Fruit fly (Drosophila melanogaster) whole organism, embryonic: ENCODE data around the gene CG32379.

Experiments
- ATbp ChIP-seq: fragments of 200-800 bp; sonication (Bioruptor generic); optimal IDR thresholded peaks from 2 replicates; lab custom pipeline; 2017; ENCODE audit warnings: missing biosample characterization, mild to moderate bottlenecking, missing genetic modification characterization, missing genetic modification reagents
- Bgb ChIP-seq: fragments of 200-800 bp; sonication (Bioruptor generic); IDR thresholded peaks from 2 replicates; pipeline ENCODE4 v1.3.6; 2022; ENCODE audit warnings: missing biosample characterization, missing genetic modification characterization; ENCODE audit not compliant: partially characterized antibody
- CG12219 ChIP-seq: fragments of 200-800 bp; sonication (Bioruptor generic); optimal IDR thresholded peaks from 3 replicates; lab custom pipeline; 2018; ENCODE audit warnings: missing biosample characterization, mild to moderate bottlenecking, missing genetic modification characterization
- CG12299 ChIP-seq: fragments of 200-800 bp; sonication (Bioruptor generic); optimal IDR thresholded peaks from 2 replicates; lab custom pipeline; 2018; ENCODE audit warnings: missing biosample characterization, mild to moderate bottlenecking, missing genetic modification characterization
- CG12659 ChIP-seq: fragments of 200-800 bp; sonication (Bioruptor generic); optimal IDR thresholded peaks from 3 replicates; lab custom pipeline; 2017; ENCODE audit warnings: mild to moderate bottlenecking, missing biosample characterization, missing genetic modification reagents, missing genetic modification characterization
- CG13287 ChIP-seq: fragments of 200-800 bp; sonication (Bioruptor generic); IDR thresholded peaks from 2 replicates; pipeline ENCODE4 v1.3.6; 2022; ENCODE audit warnings: missing biosample characterization, missing genetic modification characterization; ENCODE audit not compliant: partially characterized antibody
- CG13296 ChIP-seq: fragments of 200-800 bp; sonication (Bioruptor generic); optimal IDR thresholded peaks from 3 replicates; lab custom pipeline; 2018; ENCODE audit warnings: missing biosample characterization, mild to moderate bottlenecking, missing genetic modification characterization
- CG14050 ChIP-seq: fragments of 200-800 bp; sonication (Bioruptor generic); IDR thresholded peaks from 3 replicates; pipeline ENCODE4 v1.3.6; 2022; ENCODE audit warnings: missing biosample characterization, missing genetic modification characterization
- CG16815 ChIP-seq: fragments of 200-800 bp; sonication (Bioruptor generic); optimal IDR thresholded peaks from 3 replicates; lab custom pipeline; 2017; ENCODE audit warnings: missing biosample characterization, mild to moderate bottlenecking, missing genetic modification characterization
- CG17802 ChIP-seq: fragments of 200-800 bp; sonication (Bioruptor generic); optimal IDR thresholded peaks from 2 replicates; lab custom pipeline; 2018; ENCODE audit warnings: missing biosample characterization, mild to moderate bottlenecking, missing genetic modification characterization, moderate library complexity
- CG31388 ChIP-seq: fragments of 200-800 bp; sonication (Bioruptor generic); optimal IDR thresholded peaks from 2 replicates; lab custom pipeline; 2016; ENCODE audit warnings: missing biosample characterization, missing genetic modification characterization
- CG3995 ChIP-seq: fragments of 200-800 bp; sonication (Bioruptor generic); optimal IDR thresholded peaks from 3 replicates; lab custom pipeline; 2016; ENCODE audit warnings: missing biosample characterization, missing genetic modification characterization
- CG4360 ChIP-seq: fragments of 200-800 bp; sonication (Bioruptor generic); IDR thresholded peaks from 2 replicates; pipeline ENCODE4 v1.3.6; 2022; ENCODE audit warnings: missing biosample characterization, missing genetic modification characterization
- CG4820 ChIP-seq: fragments of 200-800 bp; sonication (Bioruptor generic); optimal IDR thresholded peaks from 3 replicates; lab custom pipeline; 2016; ENCODE audit warnings: missing biosample characterization, missing genetic modification characterization
- CG6254 ChIP-seq: fragments of 200-800 bp; sonication (Bioruptor generic); optimal IDR thresholded peaks from 3 replicates; lab custom pipeline; 2017; ENCODE audit warnings: mild to moderate bottlenecking, missing biosample characterization, missing genetic modification reagents, missing genetic modification characterization
- CG6791 ChIP-seq: fragments of 200-800 bp; sonication (Bioruptor generic); IDR thresholded peaks from 3 replicates; pipeline ENCODE4 v1.3.6; 2022; ENCODE audit warnings: missing biosample characterization, missing genetic modification characterization; ENCODE audit not compliant: partially characterized antibody
- CG8089 ChIP-seq: fragments of 200-800 bp; sonication (Bioruptor generic); optimal IDR thresholded peaks from 3 replicates; lab custom pipeline; 2016; ENCODE audit warnings: missing biosample characterization, missing genetic modification characterization
- CG9609 ChIP-seq: fragments of 200-800 bp; sonication (Bioruptor generic); optimal IDR thresholded peaks from 3 replicates; lab custom pipeline; 2016; ENCODE audit warnings: missing biosample characterization, missing genetic modification characterization
- Doc2 ChIP-seq: fragments of 200-800 bp; sonication (Bioruptor generic); IDR thresholded peaks from 2 replicates; pipeline ENCODE4 v1.3.6; 2022; ENCODE audit warnings: missing biosample characterization, missing genetic modification characterization
- Gsc ChIP-seq: fragments of 200-800 bp; sonication (Bioruptor generic); IDR thresholded peaks from 2 replicates; pipeline ENCODE4 v1.3.6; 2022; ENCODE audit warnings: missing biosample characterization, missing genetic modification characterization
- H2.0 ChIP-seq: fragments of 200-800 bp; sonication (Bioruptor generic); IDR thresholded peaks from 2 replicates; pipeline ENCODE4 v1.3.6; 2022; ENCODE audit warnings: missing biosample characterization, missing genetic modification characterization
- Hr3 ChIP-seq: fragments of 200-800 bp; sonication (Bioruptor generic); optimal IDR thresholded peaks from 3 replicates; lab custom pipeline; 2016; ENCODE audit warnings: missing biosample characterization, missing genetic modification characterization
- MESR4 ChIP-seq: fragments of 200-800 bp; sonication (Bioruptor generic); optimal IDR thresholded peaks from 2 replicates; lab custom pipeline; 2018; ENCODE audit warnings: missing biosample characterization, mild to moderate bottlenecking, missing genetic modification characterization, moderate library complexity
- NFAT ChIP-seq: fragments of 200-800 bp; sonication (Bioruptor generic); IDR thresholded peaks from 2 replicates; pipeline ENCODE4 v1.3.6; 2022; ENCODE audit warnings: missing biosample characterization, missing genetic modification characterization
- Oli ChIP-seq: fragments of 200-800 bp; sonication (Bioruptor generic); optimal IDR thresholded peaks from 2 replicates; lab custom pipeline; 2018; ENCODE audit warnings: missing biosample characterization, mild to moderate bottlenecking, missing genetic modification characterization, moderate library complexity
- Opbp ChIP-seq: fragments of 200-800 bp; sonication (Bioruptor generic); IDR thresholded peaks from 3 replicates; pipeline ENCODE4 v1.3.6; 2022; ENCODE audit warnings: missing biosample characterization, missing genetic modification characterization; ENCODE audit not compliant: partially characterized antibody
- Spps ChIP-seq: fragments of 200-800 bp; sonication (Bioruptor generic); optimal IDR thresholded peaks from 2 replicates; lab custom pipeline; 2018; ENCODE audit warnings: missing biosample characterization, mild to moderate bottlenecking, missing genetic modification characterization
- amos ChIP-seq: fragments of 200-800 bp; sonication (Bioruptor generic); IDR thresholded peaks from 2 replicates; pipeline ENCODE4 v1.3.6; 2022; ENCODE audit warnings: missing biosample characterization, missing genetic modification characterization; ENCODE audit not compliant: partially characterized antibody
- cato ChIP-seq: fragments of 200-800 bp; sonication (Bioruptor generic); optimal IDR thresholded peaks from 2 replicates; lab custom pipeline; 2016; ENCODE audit warnings: missing biosample characterization, missing genetic modification characterization, borderline replicate concordance
- da ChIP-seq: fragments of 200-800 bp; sonication (Bioruptor generic); optimal IDR thresholded peaks from 2 replicates; lab custom pipeline; 2016; ENCODE audit warnings: missing biosample characterization, missing genetic modification characterization
- dimm ChIP-seq: fragments of 200-800 bp; sonication (Bioruptor generic); IDR thresholded peaks from 2 replicates; pipeline ENCODE4 v1.3.6; 2022; ENCODE audit warnings: missing biosample characterization, missing genetic modification characterization
- exex ChIP-seq: fragments of 200-800 bp; sonication (Bioruptor generic); optimal IDR thresholded peaks from 4 replicates; lab custom pipeline; 2018; ENCODE audit warnings: missing biosample characterization, mild to moderate bottlenecking, missing genetic modification characterization, moderate library complexity
- fd64A ChIP-seq: fragments of 200-800 bp; sonication (Bioruptor generic); optimal IDR thresholded peaks from 3 replicates; lab custom pipeline; 2018; ENCODE audit warnings: missing biosample characterization, mild to moderate bottlenecking, missing genetic modification characterization
- h ChIP-seq: fragments of >200 bp; optimal IDR thresholded peaks from 2 replicates; lab custom pipeline; 2017
- lilli ChIP-seq: fragments of 200-800 bp; sonication (Bioruptor generic); optimal IDR thresholded peaks from 3 replicates; lab custom pipeline; 2016; ENCODE audit warnings: missing biosample characterization, missing genetic modification characterization
- nau ChIP-seq: fragments of 200-800 bp; sonication (Bioruptor generic); optimal IDR thresholded peaks from 3 replicates; lab custom pipeline; 2017; ENCODE audit warnings: missing biosample characterization, mild to moderate bottlenecking, missing genetic modification characterization, missing genetic modification reagents
- odd ChIP-seq: fragments of 200-800 bp; sonication (Bioruptor generic); optimal IDR thresholded peaks from 2 replicates; lab custom pipeline; 2017; ENCODE audit warnings: missing biosample characterization, mild to moderate bottlenecking, missing genetic modification characterization
- org-1 ChIP-seq: fragments of 200-800 bp; sonication (Bioruptor generic); optimal IDR thresholded peaks from 2 replicates; lab custom pipeline; 2017; ENCODE audit warnings: missing biosample characterization, missing genetic modification characterization
- prd ChIP-seq, 3 experiments: fragments of >200 bp in 2 of 3; fragments of 200-800 bp in 1 of 3; sonication (Bioruptor generic) in 1 of 3; optimal IDR thresholded peaks in 2 of 3; IDR thresholded peaks in 1 of 3; 2 replicates in 2 of 3; 3 replicates in 1 of 3; pipeline versions ENCODE4 v1.3.6 to Lab custom; 2017 to 2022; ENCODE audit warnings: missing biosample characterization in 1 of 3, missing genetic modification characterization in 1 of 3
- ssp ChIP-seq: fragments of 200-800 bp; sonication (Bioruptor generic); IDR thresholded peaks from 2 replicates; pipeline ENCODE4 v1.3.6; 2022; ENCODE audit warnings: missing biosample characterization, missing genetic modification characterization

CG32379 gene

DNA sequence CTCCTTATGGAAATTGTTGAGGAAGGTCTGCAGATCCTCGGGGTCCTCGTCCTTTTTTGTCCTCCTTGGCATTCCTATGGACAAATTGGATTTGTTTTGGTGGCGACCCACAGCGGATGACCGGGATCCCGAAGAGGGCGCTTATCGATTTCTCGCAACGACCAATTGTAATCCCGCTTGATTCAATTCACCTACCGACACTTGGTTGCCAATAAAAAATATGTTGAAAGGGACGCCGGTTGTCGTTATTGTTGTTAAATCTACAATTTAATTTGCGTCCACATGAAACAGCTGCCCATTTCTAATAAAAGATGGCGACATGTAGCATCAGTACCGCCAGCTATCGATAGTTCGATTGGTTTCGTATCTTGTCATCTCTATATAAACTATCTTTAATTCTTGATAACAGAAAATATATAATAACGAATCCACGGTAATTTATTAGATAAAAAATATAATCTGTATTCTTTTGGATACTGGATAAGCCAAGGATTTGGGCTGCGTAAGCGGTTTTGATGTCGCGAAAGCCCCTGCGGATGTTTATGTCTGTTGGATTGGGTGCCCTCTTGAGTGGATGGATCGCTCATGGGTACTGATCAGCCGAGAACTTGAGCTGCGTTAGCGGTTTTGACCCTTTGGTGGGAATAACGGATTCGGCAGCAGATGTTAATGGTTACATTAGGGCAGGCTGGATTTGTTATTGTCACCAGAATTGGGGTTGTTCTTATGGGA lies 39.6 kb upstream of the CG32379 start, which contains the start of gene CTCF (continued):
- no peak for TF ChIP-seq fd64A
- TF ChIP-seq CG4360 (GFP tag; lab: Robert Waterston, UW) = no peak
- TF ChIP-seq exex (tag; lab: Kevin White, UChicago) = peak; percentile 74
- peak; percentile 68; the same call in 1 of the 3 replicates for TF ChIP-seq CG6791 (GFP tag; lab: Robert Waterston, UW)
- TF ChIP-seq MESR4 = peak; percentile 76
- TF ChIP-seq CG17802 (tag; lab: Kevin White, UChicago) = no peak
- TF ChIP-seq CG31388 (GFP tag; lab: Kevin White, UChicago) = no peak
- no peak for TF ChIP-seq org-1
- TF ChIP-seq NFAT (GFP tag; lab: Robert Waterston, UW) = peak; percentile 66
- no peak for TF ChIP-seq nau (GFP tag; lab: Kevin White, UChicago)
- TF ChIP-seq Opbp (GFP tag; lab: Robert Waterston, UW) = no peak; the same call in 1 of the 3 replicates
- peak; percentile 2 for TF ChIP-seq CG8089 (GFP tag; lab: Kevin White, UChicago)
- no peak for TF ChIP-seq CG16815 (GFP tag; lab: Kevin White, UChicago)
- peak; percentile 46 for TF ChIP-seq lilli (GFP tag; lab: Kevin White, UChicago)
- TF ChIP-seq CG12659 (GFP tag; lab: Kevin White, UChicago) = peak; percentile 77
- no peak for TF ChIP-seq CG14050 (GFP tag; lab: Robert Waterston, UW)
- TF ChIP-seq Spps (tag; lab: Kevin White, UChicago) = no peak
- TF ChIP-seq ssp = peak; percentile 49; the same call in 1 of the 2 replicates
- no peak for TF ChIP-seq odd (GFP tag; lab: Kevin White, UChicago)
- TF ChIP-seq h (lab: Kevin White, UChicago) = no peak
- no peak for TF ChIP-seq Doc2
- no peak for TF ChIP-seq cato (GFP tag; lab: Kevin White, UChicago)
- peak; percentile 40 for TF ChIP-seq CG9609 (GFP tag; lab: Kevin White, UChicago)
- TF ChIP-seq Gsc (GFP tag; lab: Robert Waterston, UW) = no peak
- TF ChIP-seq H2.0 = no peak
- TF ChIP-seq ATbp (GFP tag; lab: Kevin White, UChicago) = no peak
- TF ChIP-seq CG12219 (GFP tag; lab: Kevin White, UChicago) = no peak
- peak; percentile 37 for TF ChIP-seq CG13296
- no peak for TF ChIP-seq prd (optimal IDR thresholded peaks at IDR 0.05; lab: Kevin White, UChicago)
- peak; percentile 80 for TF ChIP-seq prd (GFP tag; IDR thresholded peaks at IDR 0.05; lab: Robert Waterston, UW)
- TF ChIP-seq da (GFP tag; lab: Kevin White, UChicago) = peak; percentile 21
- TF ChIP-seq CG6254 = no peak
- peak; percentile 94 for TF ChIP-seq CG13287
- TF ChIP-seq Oli (tag; lab: Kevin White, UChicago) = peak; percentile 32
- no peak for TF ChIP-seq CG12299 (tag; lab: Kevin White, UChicago)
- peak; percentile 73 for TF ChIP-seq Bgb (GFP tag; lab: Robert Waterston, UW)
- no peak for TF ChIP-seq CG3995 (GFP tag; lab: Kevin White, UChicago)
- peak; percentile 78 for TF ChIP-seq amos (GFP tag; lab: Robert Waterston, UW)
- TF ChIP-seq Hr3 = peak; percentile 13
- TF ChIP-seq CG4820 (GFP tag; lab: Kevin White, UChicago) = peak; percentile 38
- TF ChIP-seq dimm (GFP tag; lab: Robert Waterston, UW) = no peak
